Fruit fly (Drosophila melanogaster): ENCODE measurements at regions not wholly inside any gene's neighbourhood (a gene's known extent, or its start where the extent isn't known, plus 50 kb on each side); places are given as distances from the start of the nearest gene placed in this dataset.
"Not testable (repeated sequence)": the region's sequence is repeated elsewhere in the genome, so short reads cannot be mapped to it uniquely, and the experiment has no call there.

DNA sequence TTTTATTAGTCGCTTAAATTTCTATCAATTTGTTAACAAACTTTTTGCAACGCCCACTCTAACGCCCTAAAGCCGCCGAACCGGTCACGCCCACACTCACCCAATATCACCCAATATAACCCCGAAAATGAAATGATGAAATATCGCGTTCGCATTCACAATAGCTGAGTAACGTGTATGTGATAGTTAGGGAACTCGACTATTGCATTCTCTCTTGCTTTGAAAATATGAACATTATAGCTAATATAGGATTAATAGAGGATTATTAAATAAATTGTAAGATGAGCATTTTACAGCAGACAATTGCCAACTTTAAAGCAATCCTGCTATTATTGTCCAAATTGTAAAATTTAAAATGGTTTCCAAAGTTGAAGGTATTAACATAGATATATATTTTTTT, 51.1 kb upstream of the CG40160 start:
- not testable (repeated sequence) for TF ChIP-seq Sin3A (optimal IDR thresholded peaks at IDR 0.05); CG12391 (tag; optimal IDR thresholded peaks at IDR 0.05); HmgZ (tag; optimal IDR thresholded peaks at IDR 0.05); CG6791 (GFP tag; IDR thresholded peaks at IDR 0.05; ENCODE audit: partially characterized antibody); Mad (GFP tag; optimal IDR thresholded peaks at IDR 0.05); CG6813 (GFP tag; optimal IDR thresholded peaks at IDR 0.05); pfk (GFP tag; optimal IDR thresholded peaks at IDR 0.05); CG4854 (GFP tag; optimal IDR thresholded peaks at IDR 0.05); CG6272 (GFP tag; IDR thresholded peaks at IDR 0.05); Opbp (GFP tag; IDR thresholded peaks at IDR 0.05; ENCODE audit: partially characterized antibody)
